Fruit fly (Drosophila melanogaster) Kc167 (cell line): ENCODE data around the gene alphaKap4.

ENCODE experiments used
- Myc ChIP-seq: fragments of >200 bp; optimal IDR thresholded peaks from 2 replicates; lab custom pipeline; 2017; ENCODE audit warnings: missing external identifiers
- Sin3A ChIP-seq: fragments of >200 bp; optimal IDR thresholded peaks from 2 replicates; lab custom pipeline; 2018; ENCODE audit warnings: missing external identifiers
- h ChIP-seq: fragments of >200 bp; optimal IDR thresholded peaks from 3 replicates; lab custom pipeline; 2018; ENCODE audit warnings: missing external identifiers
- insv ChIP-seq: fragments of >200 bp; optimal IDR thresholded peaks from 3 replicates; lab custom pipeline; 2018; ENCODE audit warnings: missing external identifiers
- psq ChIP-seq: fragments of >200 bp; optimal IDR thresholded peaks from 2 replicates; lab custom pipeline; 2017; ENCODE audit warnings: missing external identifiers
- ttk ChIP-seq: sonication (Bioruptor generic); optimal IDR thresholded peaks from 2 replicates; lab custom pipeline; 2017; ENCODE audit warnings: missing external identifiers

DNA sequence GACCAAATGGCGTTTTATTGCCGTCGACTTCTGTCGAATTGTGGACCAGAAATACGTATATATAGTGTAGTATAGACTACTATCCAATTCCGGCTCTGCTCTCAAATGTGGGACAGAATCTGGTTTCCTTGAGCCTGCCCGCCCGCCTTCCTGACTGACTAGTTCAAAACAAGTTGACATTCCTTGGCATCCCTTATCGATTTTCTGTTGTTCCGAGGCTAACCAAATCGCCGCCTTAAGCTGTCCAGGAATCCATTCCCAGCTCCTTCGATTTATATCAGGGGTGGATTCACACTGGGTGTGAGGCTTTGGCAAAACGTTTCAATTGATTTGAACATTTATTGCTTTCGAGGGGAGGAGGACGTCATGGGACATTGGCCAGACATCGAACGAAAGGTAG lies 2.1 kb upstream of the alphaKap4 start:
- TF ChIP-seq Myc (lab: Kevin White, UChicago) (no peak), insv (lab: Kevin White, UChicago) (no peak), ttk (lab: Kevin White, UChicago) (no peak), psq (no peak), h (lab: Kevin White, UChicago) (no peak), Sin3A (lab: Kevin White, UChicago) (no peak)
